Worm (Caenorhabditis elegans) whole organism, L4/young adult: ENCODE results near the gene Y53G8AR.5.

ENCODE experiments used
- W03F9.2 ChIP-seq: fragments of 150-350 bp; optimal IDR thresholded peaks from 2 replicates; lab custom pipeline; 2014; ENCODE audit warnings: missing biosample characterization, missing genetic modification characterization
- dao-5 ChIP-seq: sonication (generic microtip); optimal IDR thresholded peaks from 2 replicates; lab custom pipeline; 2016; ENCODE audit warnings: missing genotype, missing genetic modification characterization, moderate library complexity, missing compliant biosample characterization
- him-1 ChIP-seq: sonication (generic microtip); optimal IDR thresholded peaks from 2 replicates; lab custom pipeline; 2016; ENCODE audit warnings: missing genotype, missing genetic modification reagents, missing genetic modification characterization, missing compliant biosample characterization

DNA sequence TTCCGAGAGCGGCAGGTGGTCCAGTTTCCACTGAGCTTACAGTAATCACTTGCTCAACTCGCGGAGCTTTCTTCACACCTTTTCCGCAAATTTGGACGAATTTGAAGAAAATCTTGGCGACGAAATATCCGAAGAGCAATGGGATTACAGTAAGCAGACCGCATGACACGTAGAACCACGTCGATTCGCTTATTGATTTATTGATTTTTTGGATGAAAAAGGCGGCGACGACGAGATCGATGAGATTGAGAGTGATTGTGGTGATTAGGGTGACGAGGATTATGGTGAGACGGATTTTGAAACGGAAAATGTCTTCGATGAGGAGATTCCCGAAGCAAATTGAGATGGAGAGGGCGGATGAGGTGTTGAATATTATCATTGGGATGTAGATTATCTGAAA lies 33.6 kb upstream of the Y53G8AR.5 start:
- TF ChIP-seq dao-5 (tag; lab: Kevin White, UChicago) (no peak), him-1 (tag; lab: Kevin White, UChicago) (no peak), W03F9.2 (no peak)
